Fruit fly (Drosophila melanogaster) whole organism, prepupa: ENCODE data around the gene CG14855.

Source experiments
- Blimp-1 ChIP-seq: fragments of 200-800 bp; sonication (Bioruptor generic); optimal IDR thresholded peaks from 3 replicates; lab custom pipeline; 2017; ENCODE audit warnings: missing biosample characterization, missing genetic modification characterization, mild to moderate bottlenecking, moderate library complexity, missing genetic modification reagents
- CG10631 ChIP-seq: fragments of 200-800 bp; sonication (Bioruptor generic); optimal IDR thresholded peaks from 2 replicates; lab custom pipeline; 2016; ENCODE audit warnings: missing biosample characterization, missing genetic modification characterization
- CG11762 ChIP-seq: fragments of 200-800 bp; sonication (Bioruptor generic); optimal IDR thresholded peaks from 3 replicates; lab custom pipeline; 2016; ENCODE audit warnings: missing biosample characterization, missing genetic modification characterization; ENCODE audit not compliant: insufficient read depth
- CG11902 ChIP-seq: fragments of 200-800 bp; sonication (Bioruptor generic); optimal IDR thresholded peaks from 3 replicates; lab custom pipeline; 2016; ENCODE audit warnings: missing biosample characterization, missing genetic modification characterization
- CG15336 ChIP-seq: fragments of 200-800 bp; sonication (Bioruptor generic); IDR thresholded peaks from 2 replicates; pipeline ENCODE4 v1.3.6; 2022; ENCODE audit warnings: missing biosample characterization, missing genetic modification characterization
- CG32006 ChIP-seq: fragments of 200-800 bp; sonication (Bioruptor generic); optimal IDR thresholded peaks from 3 replicates; lab custom pipeline; 2017; ENCODE audit warnings: missing biosample characterization, mild to moderate bottlenecking, missing genetic modification characterization
- CG34406 ChIP-seq: fragments of 200-800 bp; sonication (Bioruptor generic); optimal IDR thresholded peaks from 3 replicates; lab custom pipeline; 2016; ENCODE audit warnings: missing biosample characterization, missing genetic modification characterization
- CG4318 ChIP-seq: fragments of 200-800 bp; sonication (Bioruptor generic); optimal IDR thresholded peaks from 3 replicates; lab custom pipeline; 2017; ENCODE audit warnings: missing biosample characterization, mild to moderate bottlenecking, missing genetic modification characterization
- CG6792 ChIP-seq: fragments of 200-800 bp; sonication (Bioruptor generic); optimal IDR thresholded peaks from 3 replicates; lab custom pipeline; 2016; ENCODE audit warnings: missing biosample characterization, missing genetic modification characterization
- CG6854 ChIP-seq: fragments of 200-800 bp; sonication (Bioruptor generic); optimal IDR thresholded peaks from 2 replicates; lab custom pipeline; 2017; ENCODE audit warnings: missing biosample characterization, mild to moderate bottlenecking, missing genetic modification characterization
- CG8119 ChIP-seq: fragments of 200-800 bp; sonication (Bioruptor generic); IDR thresholded peaks from 3 replicates; pipeline ENCODE4 v1.3.6; 2022; ENCODE audit warnings: missing biosample characterization, missing genetic modification characterization
- CG8319 ChIP-seq: fragments of 200-800 bp; sonication (Bioruptor generic); optimal IDR thresholded peaks from 3 replicates; lab custom pipeline; 2016; ENCODE audit warnings: missing biosample characterization, missing genetic modification characterization
- CG8632 ChIP-seq: fragments of 200-800 bp; sonication (Bioruptor generic); optimal IDR thresholded peaks from 3 replicates; lab custom pipeline; 2016; ENCODE audit warnings: missing biosample characterization, missing genetic modification characterization
- CG9139 ChIP-seq: fragments of 200-800 bp; sonication (Bioruptor generic); optimal IDR thresholded peaks from 3 replicates; lab custom pipeline; 2017; ENCODE audit warnings: missing biosample characterization, mild to moderate bottlenecking, missing genetic modification characterization
- Eip78C ChIP-seq: fragments of 200-800 bp; sonication (Bioruptor generic); peaks from one replicate; lab custom pipeline; 2016; ENCODE audit warnings: missing biosample characterization, missing genetic modification characterization
- Eip93F ChIP-seq: fragments of 200-800 bp; sonication (Bioruptor generic); optimal IDR thresholded peaks from 2 replicates; lab custom pipeline; 2016; ENCODE audit warnings: missing biosample characterization, mild to moderate bottlenecking, missing genetic modification characterization
- Ets96B ChIP-seq: fragments of 200-800 bp; optimal IDR thresholded peaks from 2 replicates; lab custom pipeline; 2019; ENCODE audit warnings: missing biosample characterization, mild to moderate bottlenecking, missing genetic modification characterization, moderate library complexity
- Gug ChIP-seq: fragments of 200-800 bp; sonication (Bioruptor generic); IDR thresholded peaks from 2 replicates; pipeline ENCODE4 v1.3.6; 2022; ENCODE audit warnings: missing biosample characterization, missing genetic modification characterization
- Hr4 ChIP-seq: fragments of 200-800 bp; sonication (Bioruptor generic); optimal IDR thresholded peaks from 3 replicates; lab custom pipeline; 2016; ENCODE audit warnings: missing biosample characterization, missing genetic modification characterization
- OdsH ChIP-seq: fragments of 200-800 bp; sonication (Bioruptor generic); optimal IDR thresholded peaks from 3 replicates; lab custom pipeline; 2016; ENCODE audit warnings: missing biosample characterization, missing genetic modification characterization
- Sox14 ChIP-seq: fragments of 200-800 bp; sonication (Bioruptor generic); optimal IDR thresholded peaks from 3 replicates; lab custom pipeline; 2016; ENCODE audit warnings: missing biosample characterization, missing genetic modification characterization
- achi ChIP-seq: fragments of 200-800 bp; sonication (Bioruptor generic); optimal IDR thresholded peaks from 3 replicates; lab custom pipeline; 2016; ENCODE audit warnings: missing biosample characterization, missing genetic modification characterization
- cyc ChIP-seq: fragments of 200-800 bp; sonication (Bioruptor generic); optimal IDR thresholded peaks from 3 replicates; lab custom pipeline; 2016; ENCODE audit warnings: missing biosample characterization, missing genetic modification characterization
- dac ChIP-seq: fragments of 200-800 bp; sonication (Bioruptor generic); optimal IDR thresholded peaks from 2 replicates; lab custom pipeline; 2017; ENCODE audit warnings: missing biosample characterization, mild to moderate bottlenecking, missing genetic modification characterization
- dsx ChIP-seq: fragments of 200-800 bp; optimal IDR thresholded peaks from 3 replicates; lab custom pipeline; 2019; ENCODE audit warnings: missing biosample characterization, mild to moderate bottlenecking, missing genetic modification characterization, moderate library complexity; ENCODE audit not compliant: poor library complexity, severe bottlenecking
- esn ChIP-seq: fragments of 200-800 bp; sonication (Bioruptor generic); optimal IDR thresholded peaks from 2 replicates; lab custom pipeline; 2016; ENCODE audit warnings: missing biosample characterization, mild to moderate bottlenecking, missing genetic modification characterization, moderate library complexity
- fkh ChIP-seq: fragments of 200-800 bp; sonication (Bioruptor generic); optimal IDR thresholded peaks from 3 replicates; lab custom pipeline; 2017; ENCODE audit warnings: missing biosample characterization, mild to moderate bottlenecking, missing genetic modification characterization, moderate library complexity
- net ChIP-seq: fragments of 200-800 bp; sonication (Bioruptor generic); optimal IDR thresholded peaks from 3 replicates; lab custom pipeline; 2016; ENCODE audit warnings: missing biosample characterization, missing genetic modification characterization
- salr ChIP-seq, 2 experiments: fragments of 200-800 bp; sonication (Bioruptor generic); optimal IDR thresholded peaks; 3 replicates each; lab custom pipeline; 2016 to 2018; ENCODE audit warnings: missing biosample characterization in 2 of 2, missing genetic modification characterization in 2 of 2, mild to moderate bottlenecking in 1 of 2
- spab ChIP-seq: fragments of 200-800 bp; sonication (Bioruptor generic); optimal IDR thresholded peaks from 2 replicates; lab custom pipeline; 2017; ENCODE audit warnings: missing biosample characterization, mild to moderate bottlenecking, missing genetic modification characterization, missing genetic modification reagents
- topi ChIP-seq: fragments of 200-800 bp; sonication (Bioruptor generic); optimal IDR thresholded peaks from 3 replicates; lab custom pipeline; 2016; ENCODE audit warnings: missing biosample characterization, missing genetic modification characterization
- vri ChIP-seq: fragments of 200-800 bp; sonication (Bioruptor generic); optimal IDR thresholded peaks from 3 replicates; lab custom pipeline; 2016; ENCODE audit warnings: missing biosample characterization, mild to moderate bottlenecking, missing genetic modification characterization

The CG14855 gene

dm6 chr3R:14779733-14780278 is 16.3 kb upstream of the CG14855 start (continued):
- TF ChIP-seq CG9139 (no peak), CG8632 (GFP tag; lab: Kevin White, UChicago) (no peak), achi (GFP tag; lab: Kevin White, UChicago) (peak; percentile 20), CG11902 (no peak), Ets96B (no peak), OdsH (GFP tag; lab: Kevin White, UChicago) (peak; percentile 2), cyc (GFP tag; lab: Kevin White, UChicago) (no peak), spab (GFP tag; lab: Kevin White, UChicago) (no peak), CG6792 (no peak), dac (GFP tag; lab: Kevin White, UChicago) (no peak), CG6854 (GFP tag; lab: Kevin White, UChicago) (no peak), CG15336 (GFP tag; lab: Robert Waterston, UW) (no peak), vri (GFP tag; lab: Kevin White, UChicago) (no peak), CG10631 (GFP tag; lab: Kevin White, UChicago) (no peak), dsx (GFP tag; lab: Kevin White, UChicago) (no peak), Hr4 (peak; percentile 49), CG34406 (no peak), CG11762 (GFP tag; lab: Kevin White, UChicago) (no peak), Gug (GFP tag; lab: Robert Waterston, UW) (no peak)
- TF ChIP-seq, all 60 proteins: peak for 13

- no peak for TF ChIP-seq OdsH (GFP tag; lab: Kevin White, UChicago)
- no peak for TF ChIP-seq CG11902
- TF ChIP-seq Eip78C (GFP tag; lab: Kevin White, UChicago): peak; percentile 52
- TF ChIP-seq fkh (GFP tag; lab: Kevin White, UChicago): no peak
- TF ChIP-seq CG8119 (GFP tag; lab: Robert Waterston, UW): 0 out of 3 replicates have a peak, but pooled peaks have one; percentile 5
- peak; percentile 56 for TF ChIP-seq Eip93F (GFP tag; lab: Kevin White, UChicago)
- no peak for TF ChIP-seq Hr4
- TF ChIP-seq vri (GFP tag; lab: Kevin White, UChicago): peak; percentile 40
- TF ChIP-seq, all 60 proteins: peak for 4
Measured at dm6 chr3R:14780747-14781146, 15.4 kb upstream of the CG14855 start.

dm6 chr3R:14785335-14785734 is 10.8 kb upstream of the CG14855 start:
- peak; percentile 31 for TF ChIP-seq CG4318
- peak; percentile 51 for TF ChIP-seq Hr4
- no peak for TF ChIP-seq topi
- peak; percentile 54; the same call in 2 of the 3 replicates for TF ChIP-seq CG8119 (GFP tag; lab: Robert Waterston, UW)
- TF ChIP-seq CG15336 (GFP tag; lab: Robert Waterston, UW): peak; percentile 35
- peak; percentile 12 for TF ChIP-seq achi (GFP tag; lab: Kevin White, UChicago)
- peak; percentile 21 for TF ChIP-seq Sox14 (GFP tag; lab: Kevin White, UChicago)
- TF ChIP-seq CG32006: peak; percentile 70
- TF ChIP-seq net: peak; percentile 6
- TF ChIP-seq vri (GFP tag; lab: Kevin White, UChicago): no peak

- no peak for TF ChIP-seq Blimp-1
- TF ChIP-seq salr (GFP tag; optimal IDR thresholded peaks at IDR 0.05; lab: Kevin White, UChicago): peak in 1 of 2 experiments; percentile 19
- no peak for TF ChIP-seq achi (GFP tag; lab: Kevin White, UChicago)
- TF ChIP-seq OdsH (GFP tag; lab: Kevin White, UChicago): no peak
- TF ChIP-seq CG8319 (GFP tag; lab: Kevin White, UChicago): no peak
- TF ChIP-seq CG8119 (GFP tag; lab: Robert Waterston, UW): peak; percentile 54; the same call in 2 of the 3 replicates
- peak; percentile 20 for TF ChIP-seq Hr4
- TF ChIP-seq net: no peak
- no peak for TF ChIP-seq esn
- peak; percentile 6 for TF ChIP-seq CG10631 (GFP tag; lab: Kevin White, UChicago)
Measured at dm6 chr3R:14786669-14787068, 9.4 kb upstream of the CG14855 start.
